Worm (Caenorhabditis elegans) whole organism, L4/young adult: ENCODE measurements around the gene F13H10.3.

Experiments
- W03F9.2 ChIP-seq: fragments of 150-350 bp; optimal IDR thresholded peaks from 2 replicates; lab custom pipeline; 2014; ENCODE audit warnings: missing biosample characterization, missing genetic modification characterization
- dao-5 ChIP-seq: sonication (generic microtip); optimal IDR thresholded peaks from 2 replicates; lab custom pipeline; 2016; ENCODE audit warnings: missing genotype, missing genetic modification characterization, moderate library complexity, missing compliant biosample characterization
- him-1 ChIP-seq: sonication (generic microtip); optimal IDR thresholded peaks from 2 replicates; lab custom pipeline; 2016; ENCODE audit warnings: missing genotype, missing genetic modification reagents, missing genetic modification characterization, missing compliant biosample characterization

- TF ChIP-seq him-1 (tag; lab: Kevin White, UChicago) (no peak), dao-5 (no peak), W03F9.2 (tag; lab: Kevin White, UChicago) (no peak)
These were observed 45.4 kb downstream of the F13H10.3 start for ce11 chrIV:10970333-10970732.
